Worm (Caenorhabditis elegans) whole organism, late embryonic: ENCODE results near the gene K11D12.12.
"Not testable (repeated sequence)": the region's sequence is repeated elsewhere in the genome, so short reads cannot be mapped to it uniquely, and the experiment has no call there.

ENCODE experiments used
- C08G9.2 ChIP-seq: sonication (generic microtip); optimal IDR thresholded peaks from 2 replicates; lab custom pipeline; 2016; ENCODE audit warnings: mild to moderate bottlenecking, missing genetic modification characterization, moderate library complexity, missing compliant biosample characterization
- F13H6.1 ChIP-seq: sonication (generic microtip); optimal IDR thresholded peaks from 2 replicates; lab custom pipeline; 2016; ENCODE audit warnings: missing genetic modification characterization, missing compliant biosample characterization
- K02D7.2 ChIP-seq: sonication (generic microtip); optimal IDR thresholded peaks from 2 replicates; lab custom pipeline; 2017; ENCODE audit warnings: mild to moderate bottlenecking, missing genetic modification characterization, missing compliant biosample characterization
- Y22D7AL.16 ChIP-seq: sonication (generic microtip); optimal IDR thresholded peaks from 2 replicates; lab custom pipeline; 2016; ENCODE audit warnings: missing genetic modification characterization, missing compliant biosample characterization
- ahr-1 ChIP-seq: sonication (generic microtip); optimal IDR thresholded peaks from 2 replicates; lab custom pipeline; 2016; ENCODE audit warnings: missing genetic modification characterization, missing compliant biosample characterization
- ceh-14 ChIP-seq: sonication (generic microtip); optimal IDR thresholded peaks from 2 replicates; lab custom pipeline; 2016; ENCODE audit warnings: missing genotype, missing genetic modification characterization, missing compliant biosample characterization
- ceh-19 ChIP-seq: fragments of 200-800 bp; sonication (Bioruptor generic); optimal IDR thresholded peaks from 2 replicates; lab custom pipeline; 2018; ENCODE audit warnings: mild to moderate bottlenecking, missing genetic modification characterization, missing compliant biosample characterization
- ceh-2 ChIP-seq: sonication (generic microtip); optimal IDR thresholded peaks from 2 replicates; lab custom pipeline; 2016; ENCODE audit warnings: missing genotype, missing genetic modification characterization, missing compliant biosample characterization
- ceh-22 ChIP-seq: sonication (generic microtip); optimal IDR thresholded peaks from 2 replicates; lab custom pipeline; 2017; ENCODE audit warnings: missing biosample characterization, missing genetic modification characterization
- ceh-24 ChIP-seq: sonication (generic microtip); optimal IDR thresholded peaks from 2 replicates; lab custom pipeline; 2016; ENCODE audit warnings: mild to moderate bottlenecking, missing genetic modification characterization, missing compliant biosample characterization
- ceh-30 ChIP-seq: fragments of 150-350 bp; optimal IDR thresholded peaks from 2 replicates; lab custom pipeline; 2014; ENCODE audit warnings: missing biosample characterization, missing genetic modification characterization
- ceh-31 ChIP-seq: sonication (generic microtip); optimal IDR thresholded peaks from 2 replicates; lab custom pipeline; 2016; ENCODE audit warnings: missing genetic modification characterization, missing compliant biosample characterization
- ceh-34 ChIP-seq: sonication (generic microtip); optimal IDR thresholded peaks from 2 replicates; lab custom pipeline; 2016; ENCODE audit warnings: mild to moderate bottlenecking, missing genetic modification characterization, missing compliant biosample characterization
- ceh-45 ChIP-seq: fragments of 200-800 bp; sonication (Bioruptor generic); IDR thresholded peaks from 2 replicates; pipeline ENCODE4 v1.3.6; 2022; ENCODE audit warnings: missing genetic modification reagents, missing genetic modification characterization, missing compliant biosample characterization
- ceh-48 ChIP-seq: sonication (generic microtip); optimal IDR thresholded peaks from 2 replicates; lab custom pipeline; 2016; ENCODE audit warnings: missing genetic modification characterization, inconsistent platforms, missing compliant biosample characterization
- ceh-9 ChIP-seq: sonication (generic microtip); optimal IDR thresholded peaks from 2 replicates; lab custom pipeline; 2016; ENCODE audit warnings: mild to moderate bottlenecking, missing genetic modification characterization, inconsistent platforms, missing compliant biosample characterization
- che-1 ChIP-seq: sonication (generic microtip); optimal IDR thresholded peaks from 2 replicates; lab custom pipeline; 2016; ENCODE audit warnings: mild to moderate bottlenecking, missing genetic modification characterization, missing compliant biosample characterization
- dmd-4 ChIP-seq: sonication (generic microtip); optimal IDR thresholded peaks from 2 replicates; lab custom pipeline; 2016; ENCODE audit warnings: borderline replicate concordance, missing genetic modification characterization, missing compliant biosample characterization
- ets-4 ChIP-seq: sonication (generic microtip); optimal IDR thresholded peaks from 2 replicates; lab custom pipeline; 2016; ENCODE audit warnings: missing genetic modification characterization, missing compliant biosample characterization
- eyg-1 ChIP-seq: sonication (generic microtip); optimal IDR thresholded peaks from 2 replicates; lab custom pipeline; 2016; ENCODE audit warnings: missing genotype, missing genetic modification characterization, missing compliant biosample characterization
- fax-1 ChIP-seq: sonication (generic microtip); optimal IDR thresholded peaks from 2 replicates; lab custom pipeline; 2016; ENCODE audit warnings: missing genotype, missing genetic modification characterization, missing compliant biosample characterization
- fkh-10 ChIP-seq: fragments of 150-350 bp; optimal IDR thresholded peaks from 2 replicates; lab custom pipeline; 2014; ENCODE audit warnings: missing biosample characterization, missing genetic modification reagents, missing genetic modification characterization
- fkh-6 ChIP-seq: sonication (generic microtip); optimal IDR thresholded peaks from 2 replicates; lab custom pipeline; 2016; ENCODE audit warnings: missing genetic modification characterization, missing compliant biosample characterization
- gmeb-2 ChIP-seq: sonication (generic microtip); optimal IDR thresholded peaks from 2 replicates; lab custom pipeline; 2016; ENCODE audit warnings: missing genetic modification characterization, inconsistent platforms, missing compliant biosample characterization
- hlh-15 ChIP-seq: sonication (generic microtip); optimal IDR thresholded peaks from 2 replicates; lab custom pipeline; 2016; ENCODE audit warnings: missing genetic modification characterization, missing compliant biosample characterization
- hlh-30 ChIP-seq: sonication (generic microtip); optimal IDR thresholded peaks from 2 replicates; lab custom pipeline; 2017; ENCODE audit warnings: antibody characterized with exemption, missing genetic modification characterization, missing compliant biosample characterization; ENCODE audit not compliant: insufficient read depth
- hlh-6 ChIP-seq: sonication (generic microtip); optimal IDR thresholded peaks from 2 replicates; lab custom pipeline; 2016; ENCODE audit warnings: missing genotype, missing genetic modification characterization, missing compliant biosample characterization
- hlh-8 ChIP-seq: sonication (generic microtip); optimal IDR thresholded peaks from 2 replicates; lab custom pipeline; 2016; ENCODE audit warnings: missing genotype, missing genetic modification characterization, missing compliant biosample characterization
- lin-11 ChIP-seq: fragments of 200-800 bp; sonication (Bioruptor generic); optimal IDR thresholded peaks from 2 replicates; lab custom pipeline; 2018; ENCODE audit warnings: mild to moderate bottlenecking, missing genetic modification characterization, missing compliant biosample characterization
- madf-2 ChIP-seq: sonication (generic microtip); optimal IDR thresholded peaks from 2 replicates; lab custom pipeline; 2017; ENCODE audit warnings: missing genetic modification characterization, missing compliant biosample characterization
- mec-3 ChIP-seq: sonication (generic microtip); optimal IDR thresholded peaks from 2 replicates; lab custom pipeline; 2016; ENCODE audit warnings: borderline replicate concordance, missing genetic modification characterization, missing compliant biosample characterization
- nhr-11 ChIP-seq: fragments of 150-350 bp; optimal IDR thresholded peaks from 2 replicates; lab custom pipeline; 2014; ENCODE audit warnings: missing biosample characterization, missing genetic modification characterization
- nhr-232 ChIP-seq: sonication (generic microtip); optimal IDR thresholded peaks from 2 replicates; lab custom pipeline; 2016; ENCODE audit warnings: missing genetic modification characterization, missing compliant biosample characterization
- odd-2 ChIP-seq: sonication (generic microtip); optimal IDR thresholded peaks from 2 replicates; lab custom pipeline; 2017; ENCODE audit warnings: antibody characterized with exemption, mild to moderate bottlenecking, missing genetic modification characterization, missing compliant biosample characterization
- pag-3 ChIP-seq: sonication (generic microtip); optimal IDR thresholded peaks from 2 replicates; lab custom pipeline; 2016; ENCODE audit warnings: missing compliant biosample characterization, missing genetic modification characterization, borderline replicate concordance
- pat-9 ChIP-seq: fragments of 200-800 bp; sonication (Bioruptor generic); optimal IDR thresholded peaks from 2 replicates; lab custom pipeline; 2018; ENCODE audit warnings: mild to moderate bottlenecking, missing genetic modification characterization, moderate library complexity, missing compliant biosample characterization
- pha-2 ChIP-seq: sonication (generic microtip); optimal IDR thresholded peaks from 2 replicates; lab custom pipeline; 2017; ENCODE audit warnings: mild to moderate bottlenecking, missing genetic modification characterization, missing compliant biosample characterization
- pha-4 ChIP-seq: fragments of 150-350 bp; optimal IDR thresholded peaks from 2 replicates; lab custom pipeline; 2018; ENCODE audit warnings: missing biosample characterization, missing genetic modification reagents, missing genetic modification characterization
- pqm-1 ChIP-seq: sonication (generic microtip); optimal IDR thresholded peaks from 2 replicates; lab custom pipeline; 2016; ENCODE audit warnings: missing genetic modification characterization, missing compliant biosample characterization
- ref-2 ChIP-seq: sonication (generic microtip); optimal IDR thresholded peaks from 2 replicates; lab custom pipeline; 2016; ENCODE audit warnings: missing genetic modification characterization, missing compliant biosample characterization
- rnt-1 ChIP-seq: sonication (generic microtip); optimal IDR thresholded peaks from 2 replicates; lab custom pipeline; 2016; ENCODE audit warnings: missing genetic modification characterization, missing compliant biosample characterization
- sdc-2 ChIP-seq: sonication (generic microtip); optimal IDR thresholded peaks from 2 replicates; lab custom pipeline; 2016; ENCODE audit warnings: missing genotype, missing genetic modification characterization, missing compliant biosample characterization
- sox-4 ChIP-seq: sonication (generic microtip); optimal IDR thresholded peaks from 2 replicates; lab custom pipeline; 2017; ENCODE audit warnings: mild to moderate bottlenecking, missing genetic modification characterization, inconsistent platforms, missing compliant biosample characterization
- tbx-2 ChIP-seq: sonication (generic microtip); optimal IDR thresholded peaks from 2 replicates; lab custom pipeline; 2016; ENCODE audit warnings: missing genetic modification characterization, missing compliant biosample characterization
- tbx-7 ChIP-seq: sonication (generic microtip); optimal IDR thresholded peaks from 2 replicates; lab custom pipeline; 2016; ENCODE audit warnings: missing genotype, missing genetic modification characterization, missing compliant biosample characterization
- ttx-3 ChIP-seq: sonication (generic microtip); optimal IDR thresholded peaks from 2 replicates; lab custom pipeline; 2016; ENCODE audit warnings: missing genetic modification reagents, missing genetic modification characterization, missing compliant biosample characterization
- unc-3 ChIP-seq, 2 experiments: fragments of 200-800 bp in 1 of 2; sonication (Bioruptor generic) in 1 of 2; sonication (generic microtip) in 1 of 2; conservative IDR thresholded peaks in 1 of 2; optimal IDR thresholded peaks in 1 of 2; 2 replicates each; pipeline versions ENCODE4 v1.3.6 to Lab custom; 2016 to 2022; ENCODE audit warnings: missing compliant biosample characterization in 2 of 2, missing genetic modification characterization in 2 of 2, missing genetic modification reagents in 1 of 2
- unc-42 ChIP-seq: sonication (generic microtip); optimal IDR thresholded peaks from 2 replicates; lab custom pipeline; 2016; ENCODE audit warnings: missing genotype, missing genetic modification characterization, missing compliant biosample characterization
- zip-5 ChIP-seq: sonication (generic microtip); optimal IDR thresholded peaks from 2 replicates; lab custom pipeline; 2016; ENCODE audit warnings: missing genetic modification characterization, missing compliant biosample characterization
- ztf-16 ChIP-seq: sonication (generic microtip); optimal IDR thresholded peaks from 2 replicates; lab custom pipeline; 2017; ENCODE audit warnings: missing genetic modification characterization, missing compliant biosample characterization

Gene K11D12.12

ce11 chrV:5047230-5047629, 4.8 kb upstream of the K11D12.12 start:
- TF ChIP-seq ceh-45 (0 out of 2 replicates have a peak, but pooled peaks have one; percentile 17), unc-3 (GFP tag; conservative IDR thresholded peaks at IDR 0.05; lab: Robert Waterston, UW) (0 out of 2 replicates have a peak, but pooled peaks have one; percentile 10)
- not testable (repeated sequence) for TF ChIP-seq unc-3 (tag; optimal IDR thresholded peaks at IDR 0.05; lab: Kevin White, UChicago)

ce11 chrV:5049333-5049942, 2.6 kb upstream of the K11D12.12 start, which contains the start of the genes pqn-51 and K11D12.14:
Gene pqn-51, plus strand, starts transcription at chrV:5049607.
Gene K11D12.14, plus strand, starts transcription at chrV:5049636.
- no peak for TF ChIP-seq fkh-10 (GFP tag; lab: Kevin White, UChicago)
- TF ChIP-seq ceh-19 = no peak
- TF ChIP-seq ceh-24 (tag; lab: Kevin White, UChicago) = no peak
- no peak for TF ChIP-seq che-1
- TF ChIP-seq sdc-2 (tag; lab: Kevin White, UChicago) = no peak
- no peak for TF ChIP-seq eyg-1 (tag; lab: Kevin White, UChicago)
- no peak for TF ChIP-seq hlh-30 (tag; lab: Kevin White, UChicago)
- no peak for TF ChIP-seq fkh-6
- TF ChIP-seq ceh-22 (tag; lab: Kevin White, UChicago) = no peak
- TF ChIP-seq nhr-232 (tag; lab: Kevin White, UChicago) = no peak
- peak; percentile 91 for TF ChIP-seq rnt-1
- no peak for TF ChIP-seq ahr-1 (tag; lab: Kevin White, UChicago)
- peak; percentile 78 for TF ChIP-seq ceh-34 (tag; lab: Kevin White, UChicago)
- TF ChIP-seq ceh-31 (tag; lab: Kevin White, UChicago) = peak; percentile 89
- no peak for TF ChIP-seq lin-11 (tag; lab: Kevin White, UChicago)
- TF ChIP-seq pag-3 (tag; lab: Kevin White, UChicago) = no peak
- TF ChIP-seq hlh-8 = no peak
- peak; percentile 86 for TF ChIP-seq ref-2 (tag; lab: Kevin White, UChicago)
- TF ChIP-seq C08G9.2 (tag; lab: Kevin White, UChicago) = peak; percentile 1
- no peak for TF ChIP-seq odd-2 (tag; lab: Kevin White, UChicago)
- TF ChIP-seq ceh-2 (tag; lab: Kevin White, UChicago) = no peak
- no peak for TF ChIP-seq tbx-7 (tag; lab: Kevin White, UChicago)
- TF ChIP-seq fax-1 = no peak
- no peak for TF ChIP-seq dmd-4 (tag; lab: Kevin White, UChicago)
- peak; percentile 68 for TF ChIP-seq F13H6.1 (tag; lab: Kevin White, UChicago)
- peak; percentile 38 for TF ChIP-seq ztf-16 (tag; lab: Kevin White, UChicago)
- peak; percentile 72 for TF ChIP-seq ets-4 (tag; lab: Kevin White, UChicago)
- TF ChIP-seq unc-42 = peak; percentile 90
- TF ChIP-seq pat-9 = no peak
- no peak for TF ChIP-seq Y22D7AL.16 (tag; lab: Kevin White, UChicago)
- TF ChIP-seq K02D7.2 (tag; lab: Kevin White, UChicago) = no peak
- peak; percentile 63 for TF ChIP-seq pha-2 (tag; lab: Kevin White, UChicago)
- no peak for TF ChIP-seq hlh-6 (tag; lab: Kevin White, UChicago)
- TF ChIP-seq pqm-1 (tag; lab: Kevin White, UChicago) = peak; percentile 38
- TF ChIP-seq madf-2 (tag; lab: Kevin White, UChicago) = peak; percentile 61
- TF ChIP-seq ceh-9 (tag; lab: Kevin White, UChicago) = no peak
- TF ChIP-seq nhr-11 (tag; lab: Kevin White, UChicago) = no peak
- no peak for TF ChIP-seq sox-4 (tag; lab: Kevin White, UChicago)
- TF ChIP-seq ceh-45 = 0 out of 2 replicates have a peak, but pooled peaks have one; percentile 22
- no peak for TF ChIP-seq ttx-3 (tag; lab: Kevin White, UChicago)
- no peak for TF ChIP-seq hlh-15 (tag; lab: Kevin White, UChicago)
- TF ChIP-seq gmeb-2 (tag; lab: Kevin White, UChicago) = no peak
- peak; percentile 82 for TF ChIP-seq tbx-2 (tag; lab: Kevin White, UChicago)
- peak; percentile 66 for TF ChIP-seq ceh-14
- no peak for TF ChIP-seq zip-5
- no peak for TF ChIP-seq ceh-48 (tag; lab: Kevin White, UChicago)
- TF ChIP-seq mec-3 (tag; lab: Kevin White, UChicago) = no peak
- TF ChIP-seq ceh-30 (tag; lab: Kevin White, UChicago) = no peak
- no peak for TF ChIP-seq pha-4
